Worm (Caenorhabditis elegans) whole organism, young adult: Measurements from ENCODE around the gene H21P03.10.

ENCODE experiments used
- B0336.3 ChIP-seq: fragments of 200-800 bp; sonication (Bioruptor generic); IDR thresholded peaks from 2 replicates; pipeline ENCODE4 v1.3.6; 2022; ENCODE audit warnings: missing genetic modification characterization, missing compliant biosample characterization
- F22D6.2 ChIP-seq: sonication (generic microtip); optimal IDR thresholded peaks from 2 replicates; lab custom pipeline; 2016; ENCODE audit warnings: mild to moderate bottlenecking, missing genetic modification characterization, missing compliant biosample characterization
- K12H6.12 ChIP-seq: fragments of 200-800 bp; sonication (Bioruptor generic); optimal IDR thresholded peaks from 2 replicates; lab custom pipeline; 2018; ENCODE audit warnings: mild to moderate bottlenecking, missing genetic modification characterization, missing compliant biosample characterization
- Y79H2A.3 ChIP-seq: fragments of 200-800 bp; sonication (Bioruptor generic); conservative IDR thresholded peaks from 2 replicates; pipeline ENCODE4 v1.3.6; 2022; ENCODE audit warnings: missing genetic modification reagents, missing genetic modification characterization, missing compliant biosample characterization
- atf-7 ChIP-seq: sonication (generic microtip); optimal IDR thresholded peaks from 2 replicates; lab custom pipeline; 2017; ENCODE audit warnings: mild to moderate bottlenecking, missing genetic modification characterization, missing compliant biosample characterization
- athp-1 ChIP-seq: sonication (generic microtip); optimal IDR thresholded peaks from 2 replicates; lab custom pipeline; 2017; ENCODE audit warnings: mild to moderate bottlenecking, missing genetic modification characterization, missing compliant biosample characterization
- attf-5 ChIP-seq: fragments of 200-800 bp; sonication (Bioruptor generic); optimal IDR thresholded peaks from 2 replicates; lab custom pipeline; 2018; ENCODE audit warnings: mild to moderate bottlenecking, missing genetic modification characterization, missing compliant biosample characterization
- attf-6 ChIP-seq: fragments of 200-800 bp; sonication (Bioruptor generic); IDR thresholded peaks from 2 replicates; pipeline ENCODE4 v1.3.6; 2022; ENCODE audit warnings: missing genetic modification reagents, missing genetic modification characterization, missing compliant biosample characterization
- cebp-1 ChIP-seq, 2 experiments: fragments of 200-800 bp in 1 of 2; sonication (Bioruptor generic) in 1 of 2; sonication (generic microtip) in 1 of 2; IDR thresholded peaks in 1 of 2; optimal IDR thresholded peaks in 1 of 2; 2 replicates each; pipeline versions ENCODE4 v1.3.6 to Lab custom; 2017 to 2022; ENCODE audit warnings: missing compliant biosample characterization in 2 of 2, missing genetic modification characterization in 2 of 2, mild to moderate bottlenecking in 1 of 2, missing genetic modification reagents in 1 of 2, moderate library complexity in 1 of 2
- ceh-27 ChIP-seq: fragments of 200-800 bp; sonication (Bioruptor generic); optimal IDR thresholded peaks from 2 replicates; lab custom pipeline; 2018; ENCODE audit warnings: mild to moderate bottlenecking, missing genetic modification characterization, moderate library complexity, missing compliant biosample characterization
- ceh-58 ChIP-seq: fragments of 200-800 bp; sonication (Bioruptor generic); IDR thresholded peaks from 2 replicates; pipeline ENCODE4 v1.3.6; 2022; ENCODE audit warnings: missing genetic modification characterization, missing compliant biosample characterization
- die-1 ChIP-seq: sonication (generic microtip); optimal IDR thresholded peaks from 2 replicates; lab custom pipeline; 2016; ENCODE audit warnings: missing genotype, mild to moderate bottlenecking, missing genetic modification characterization, missing compliant biosample characterization
- dox-1 ChIP-seq: fragments of 200-800 bp; sonication (Bioruptor generic); IDR thresholded peaks from 2 replicates; pipeline ENCODE4 v1.3.6; 2022; ENCODE audit warnings: missing genetic modification reagents, missing genetic modification characterization, missing compliant biosample characterization
- egl-18 ChIP-seq: fragments of 200-800 bp; sonication (Bioruptor generic); IDR thresholded peaks from 2 replicates; pipeline ENCODE4 v1.3.6; 2022; ENCODE audit warnings: missing genetic modification reagents, missing genetic modification characterization, missing compliant biosample characterization
- hrde-1 ChIP-seq: sonication (generic microtip); optimal IDR thresholded peaks from 2 replicates; lab custom pipeline; 2016; ENCODE audit warnings: missing genetic modification characterization, mild to moderate bottlenecking, missing compliant biosample characterization, moderate library complexity, missing genotype, missing genetic modification reagents, borderline replicate concordance
- hsf-1 ChIP-seq: fragments of 200-800 bp; sonication (Bioruptor generic); IDR thresholded peaks from 2 replicates; pipeline ENCODE4 v1.3.6; 2022; ENCODE audit warnings: missing genetic modification reagents, missing genetic modification characterization, missing compliant biosample characterization
- let-526 ChIP-seq: fragments of 200-800 bp; sonication (Bioruptor generic); IDR thresholded peaks from 2 replicates; pipeline ENCODE4 v1.3.6; 2022; ENCODE audit warnings: missing genetic modification reagents, missing genetic modification characterization, missing compliant biosample characterization
- let-607 ChIP-seq, 2 experiments: fragments of 200-800 bp in 1 of 2; sonication (Bioruptor generic) in 1 of 2; sonication (generic microtip) in 1 of 2; optimal IDR thresholded peaks; 2 replicates each; lab custom pipeline; 2016 to 2018; ENCODE audit warnings: mild to moderate bottlenecking in 2 of 2, missing compliant biosample characterization in 2 of 2, missing genetic modification characterization in 2 of 2, moderate library complexity in 2 of 2, missing genotype in 1 of 2
- lin-40 ChIP-seq: sonication (generic microtip); optimal IDR thresholded peaks from 2 replicates; lab custom pipeline; 2016; ENCODE audit warnings: missing genetic modification characterization, mild to moderate bottlenecking, missing compliant biosample characterization, missing genotype, missing genetic modification reagents
- lin-54 ChIP-seq: fragments of 200-800 bp; sonication (Bioruptor generic); optimal IDR thresholded peaks from 2 replicates; lab custom pipeline; 2018; ENCODE audit warnings: mild to moderate bottlenecking, missing genetic modification characterization, missing compliant biosample characterization
- lsy-27 ChIP-seq: sonication (generic microtip); optimal IDR thresholded peaks from 2 replicates; lab custom pipeline; 2017; ENCODE audit warnings: missing genetic modification characterization, mild to moderate bottlenecking, missing compliant biosample characterization, antibody characterized with exemption, missing genotype, borderline replicate concordance; ENCODE audit not compliant: insufficient read depth
- madf-10 ChIP-seq: sonication (generic microtip); optimal IDR thresholded peaks from 2 replicates; lab custom pipeline; 2016; ENCODE audit warnings: mild to moderate bottlenecking, missing genetic modification characterization, missing compliant biosample characterization
- madf-3 ChIP-seq: fragments of 200-800 bp; sonication (Bioruptor generic); IDR thresholded peaks from 2 replicates; pipeline ENCODE4 v1.3.6; 2022; ENCODE audit warnings: missing genetic modification reagents, missing genetic modification characterization, missing compliant biosample characterization
- madf-6 ChIP-seq: fragments of 200-800 bp; sonication (Bioruptor generic); IDR thresholded peaks from 2 replicates; pipeline ENCODE4 v1.3.6; 2022; ENCODE audit warnings: missing genetic modification reagents, missing genetic modification characterization, missing compliant biosample characterization
- madf-8 ChIP-seq: fragments of 200-800 bp; sonication (Bioruptor generic); conservative IDR thresholded peaks from 2 replicates; pipeline ENCODE4 v1.3.6; 2022; ENCODE audit warnings: missing genetic modification reagents, missing genetic modification characterization, missing compliant biosample characterization
- mcd-1 ChIP-seq: fragments of 200-800 bp; sonication (Bioruptor generic); IDR thresholded peaks from 2 replicates; pipeline ENCODE4 v1.3.6; 2022; ENCODE audit warnings: missing genetic modification reagents, missing genetic modification characterization, missing compliant biosample characterization
- nhr-27 ChIP-seq: fragments of 200-800 bp; sonication (Bioruptor generic); optimal IDR thresholded peaks from 2 replicates; lab custom pipeline; 2018; ENCODE audit warnings: mild to moderate bottlenecking, missing genetic modification characterization, moderate library complexity, missing compliant biosample characterization
- nhr-90 ChIP-seq: sonication (generic microtip); optimal IDR thresholded peaks from 2 replicates; lab custom pipeline; 2016; ENCODE audit warnings: missing genotype, mild to moderate bottlenecking, missing genetic modification characterization, missing compliant biosample characterization
- pbrm-1 ChIP-seq: fragments of 200-800 bp; sonication (Bioruptor generic); IDR thresholded peaks from 2 replicates; pipeline ENCODE4 v1.3.6; 2022; ENCODE audit warnings: missing genetic modification reagents, missing genetic modification characterization, missing compliant biosample characterization
- pha-4 ChIP-seq: fragments of 150-350 bp; sonication (generic microtip); optimal IDR thresholded peaks from 2 replicates; lab custom pipeline; 2014; ENCODE audit warnings: missing biosample characterization, missing genetic modification reagents, missing genetic modification characterization
- rcor-1 ChIP-seq: fragments of 200-800 bp; sonication (Bioruptor generic); IDR thresholded peaks from 2 replicates; pipeline ENCODE4 v1.3.6; 2022; ENCODE audit warnings: missing genetic modification reagents, missing genetic modification characterization, missing compliant biosample characterization
- sdz-38 ChIP-seq: sonication (generic microtip); optimal IDR thresholded peaks from 2 replicates; lab custom pipeline; 2016; ENCODE audit warnings: missing genotype, missing genetic modification characterization, missing compliant biosample characterization
- snpc-1.3 ChIP-seq: sonication (generic microtip); optimal IDR thresholded peaks from 2 replicates; lab custom pipeline; 2017; ENCODE audit warnings: missing genetic modification characterization, mild to moderate bottlenecking, missing compliant biosample characterization, antibody characterized with exemption, moderate library complexity, missing genotype, missing genetic modification reagents; ENCODE audit not compliant: insufficient read depth
- snpc-3.4 ChIP-seq: sonication (generic microtip); optimal IDR thresholded peaks from 2 replicates; lab custom pipeline; 2017; ENCODE audit warnings: missing genetic modification characterization, mild to moderate bottlenecking, missing compliant biosample characterization, antibody characterized with exemption, moderate library complexity, missing genotype, missing genetic modification reagents
- snpc-4 ChIP-seq, 5 experiments: fragments of 150-350 bp in 1 of 5; sonication (generic microtip) in 4 of 5; optimal IDR thresholded peaks; 2 replicates each; lab custom pipeline; 2014 to 2018; ENCODE audit warnings: missing genetic modification characterization in 5 of 5, missing biosample characterization in 3 of 5, antibody characterized with exemption in 2 of 5, mild to moderate bottlenecking in 2 of 5, missing compliant biosample characterization in 2 of 5, missing genotype in 2 of 5, moderate library complexity in 2 of 5, missing genetic modification reagents in 1 of 5
- somi-1 ChIP-seq: fragments of 200-800 bp; sonication (Bioruptor generic); optimal IDR thresholded peaks from 2 replicates; lab custom pipeline; 2018; ENCODE audit warnings: mild to moderate bottlenecking, missing genetic modification characterization, missing compliant biosample characterization
- tbp1 ChIP-seq: fragments of 200-800 bp; sonication (Bioruptor generic); optimal IDR thresholded peaks from 2 replicates; lab custom pipeline; 2018; ENCODE audit warnings: mild to moderate bottlenecking, missing genetic modification characterization, missing compliant biosample characterization
- tbx-9 ChIP-seq: sonication (generic microtip); optimal IDR thresholded peaks from 2 replicates; lab custom pipeline; 2016; ENCODE audit warnings: borderline replicate concordance, missing genetic modification characterization, inconsistent platforms, missing compliant biosample characterization
- tlf-1 ChIP-seq: fragments of 200-800 bp; sonication (Bioruptor generic); optimal IDR thresholded peaks from 2 replicates; lab custom pipeline; 2018; ENCODE audit warnings: mild to moderate bottlenecking, missing genetic modification characterization, missing compliant biosample characterization
- unc-62 ChIP-seq: fragments of 150-350 bp; optimal IDR thresholded peaks from 2 replicates; lab custom pipeline; 2014; ENCODE audit warnings: missing biosample characterization, missing genetic modification reagents, missing genetic modification characterization
- ztf-22 ChIP-seq: fragments of 200-800 bp; sonication (Bioruptor generic); optimal IDR thresholded peaks from 2 replicates; lab custom pipeline; 2018; ENCODE audit warnings: mild to moderate bottlenecking, missing genetic modification characterization, moderate library complexity, missing compliant biosample characterization
- ztf-25 ChIP-seq: fragments of 200-800 bp; sonication (Bioruptor generic); IDR thresholded peaks from 2 replicates; pipeline ENCODE4 v1.3.6; 2022; ENCODE audit warnings: missing genetic modification reagents, missing genetic modification characterization, missing compliant biosample characterization
- ztf-3 ChIP-seq: fragments of 200-800 bp; sonication (Bioruptor generic); optimal IDR thresholded peaks from 2 replicates; lab custom pipeline; 2018; ENCODE audit warnings: mild to moderate bottlenecking, missing genetic modification characterization, missing compliant biosample characterization
- ztf-6 ChIP-seq: fragments of 200-800 bp; sonication (Bioruptor generic); IDR thresholded peaks from 2 replicates; pipeline ENCODE4 v1.3.6; 2022; ENCODE audit warnings: missing genetic modification reagents, missing genetic modification characterization, missing compliant biosample characterization

Gene H21P03.10

DNA sequence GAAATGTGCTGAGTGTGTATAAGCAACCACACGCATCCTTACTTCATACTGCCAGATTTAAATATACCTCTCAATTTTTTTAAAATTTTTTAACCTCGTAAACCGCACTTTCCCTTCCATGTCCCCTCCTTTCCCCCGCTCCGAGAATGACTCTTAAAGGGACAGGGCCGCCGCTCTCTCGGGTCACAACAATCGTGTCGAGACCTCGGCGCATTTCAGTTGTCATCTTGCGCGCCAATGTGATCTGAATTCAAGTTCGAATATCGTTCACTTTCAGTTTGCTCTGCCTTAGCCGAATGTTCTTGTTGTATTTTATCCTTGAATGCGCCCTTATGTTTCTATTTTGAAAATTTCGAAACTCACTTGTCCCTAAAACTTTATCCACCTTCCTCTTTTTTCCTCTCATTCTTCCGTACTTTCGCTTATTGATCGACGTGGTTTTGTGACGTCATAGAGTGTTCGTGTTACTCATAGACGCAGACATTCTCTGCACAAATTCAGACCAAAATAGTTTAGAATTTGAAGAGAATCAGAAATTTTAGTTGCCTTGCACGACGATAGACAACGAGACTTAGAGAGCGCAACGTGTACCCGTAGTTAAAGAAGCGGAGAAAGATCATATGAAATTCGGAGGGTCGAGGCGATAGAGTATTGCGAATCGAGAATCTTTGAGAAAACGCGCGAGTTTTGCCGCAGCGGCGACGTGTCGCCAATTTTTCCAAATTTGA is 21.9 kb downstream of the H21P03.10 start (continued):
- TF ChIP-seq madf-8 (GFP tag; lab: Robert Waterston, UW) (peak; percentile 40; the same call in 1 of the 2 replicates), madf-6 (GFP tag; lab: Robert Waterston, UW) (peak; percentile 80), let-607 (tag; optimal IDR thresholded peaks at IDR 0.05; lab: Kevin White, UChicago) (peak; percentile 42 to 78), unc-62 (GFP tag; lab: Kevin White, UChicago) (no peak), madf-3 (GFP tag; lab: Robert Waterston, UW) (0 out of 2 replicates have a peak, but pooled peaks have one; percentile 18), ztf-25 (GFP tag; lab: Robert Waterston, UW) (0 out of 2 replicates have a peak, but pooled peaks have one; percentile 11), mcd-1 (peak; percentile 20; the same call in 1 of the 2 replicates), ztf-22 (GFP tag; lab: Kevin White, UChicago) (no peak), hsf-1 (GFP tag; lab: Robert Waterston, UW) (0 out of 2 replicates have a peak, but pooled peaks have one; percentile 48), pbrm-1 (GFP tag; lab: Robert Waterston, UW) (no peak), pha-4 (tag; lab: Kevin White, UChicago) (no peak), attf-5 (peak; percentile 71), somi-1 (GFP tag; lab: Kevin White, UChicago) (peak; percentile 29), tlf-1 (GFP tag; lab: Kevin White, UChicago) (peak; percentile 34), snpc-1.3 (peak; percentile 31), K12H6.12 (tag; lab: Kevin White, UChicago) (peak; percentile 60), nhr-90 (tag; lab: Kevin White, UChicago) (no peak), cebp-1 (GFP tag; IDR thresholded peaks at IDR 0.05; lab: Robert Waterston, UW) (no peak), cebp-1 (tag; optimal IDR thresholded peaks at IDR 0.05; lab: Kevin White, UChicago) (peak; percentile 75), snpc-4 (GFP tag; optimal IDR thresholded peaks at IDR 0.05; lab: Kevin White, UChicago) (no peak), snpc-4 (tag; optimal IDR thresholded peaks at IDR 0.05; lab: Kevin White, UChicago) (peak in 2 of 4 experiments; percentile 12 to 24), lin-54 (peak; percentile 33), B0336.3 (peak; percentile 73), tbp1 (peak; percentile 1), dox-1 (GFP tag; lab: Robert Waterston, UW) (peak; percentile 29; the same call in 1 of the 2 replicates), rcor-1 (GFP tag; lab: Robert Waterston, UW) (no peak), lsy-27 (tag; lab: Kevin White, UChicago) (no peak), die-1 (tag; lab: Kevin White, UChicago) (no peak), athp-1 (tag; lab: Kevin White, UChicago) (peak; percentile 36), lin-40 (tag; lab: Kevin White, UChicago) (peak; percentile 70)

- TF ChIP-seq attf-6 (no peak), tlf-1 (GFP tag; lab: Kevin White, UChicago) (no peak), ztf-3 (GFP tag; lab: Kevin White, UChicago) (no peak), let-607 (tag; optimal IDR thresholded peaks at IDR 0.05; lab: Kevin White, UChicago) (no peak), F22D6.2 (tag; lab: Kevin White, UChicago) (no peak), nhr-27 (tag; lab: Kevin White, UChicago) (no peak), madf-10 (tag; lab: Kevin White, UChicago) (no peak), Y79H2A.3 (no peak), atf-7 (tag; lab: Kevin White, UChicago) (no peak), sdz-38 (tag; lab: Kevin White, UChicago) (no peak), tbx-9 (tag; lab: Kevin White, UChicago) (no peak), snpc-3.4 (tag; lab: Kevin White, UChicago) (no peak), egl-18 (no peak), ceh-27 (no peak), hrde-1 (tag; lab: Kevin White, UChicago) (no peak), madf-6 (GFP tag; lab: Robert Waterston, UW) (0 out of 2 replicates have a peak, but pooled peaks have one; percentile 9), let-526 (GFP tag; lab: Robert Waterston, UW) (no peak), ceh-58 (GFP tag; lab: Robert Waterston, UW) (no peak), pha-4 (tag; lab: Kevin White, UChicago) (no peak), ztf-6 (GFP tag; lab: Robert Waterston, UW) (no peak)
Measured at ce11 chrIV:11523685-11524084, 23.2 kb downstream of the H21P03.10 start.
